Worm (Caenorhabditis elegans): Measurements from ENCODE around the gene cey-1.

The cey-1 gene

ce11 chrII:11055223-11055622 is 14.2 kb upstream of the cey-1 start, which contains the start of gene F45E10.2:
Gene F45E10.2, minus strand, starts transcription at chrII:11055323.
- no peak for TF ChIP-seq hmg-1.2 (GFP tag; IDR thresholded peaks at IDR 0.05)

DNA sequence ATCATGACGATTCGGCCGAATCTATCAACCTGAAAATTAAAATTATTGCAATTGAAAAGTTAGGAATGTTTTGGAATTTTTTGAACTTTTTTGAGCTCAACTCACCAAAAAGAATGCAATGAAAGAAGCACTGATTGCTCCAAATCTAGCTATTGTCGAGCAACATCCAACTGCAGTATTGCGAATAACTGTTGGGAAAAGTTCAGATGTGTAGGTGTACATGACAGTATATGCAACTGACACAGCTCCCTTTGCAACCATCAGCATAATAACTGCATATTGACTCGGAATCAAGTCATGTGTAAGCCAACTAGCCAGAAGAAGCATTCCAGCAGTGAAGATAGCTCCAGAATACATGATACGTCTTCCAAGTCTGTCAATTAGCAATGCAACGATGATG is 11.5 kb upstream of the cey-1 start:
- TF ChIP-seq ceh-27 (GFP tag; optimal IDR thresholded peaks at IDR 0.05) = no peak
- no peak for TF ChIP-seq F52B5.7 (tag; optimal IDR thresholded peaks at IDR 0.05)
- TF ChIP-seq hsf-1 (GFP tag; IDR thresholded peaks at IDR 0.05) = no peak
- TF ChIP-seq tbp1 (GFP tag; optimal IDR thresholded peaks at IDR 0.05) = no peak
- no peak for TF ChIP-seq nfyb-1 (GFP tag; IDR thresholded peaks at IDR 0.05)
- TF ChIP-seq athp-1 (tag; optimal IDR thresholded peaks at IDR 0.05) = no peak
- TF ChIP-seq egrh-3 (GFP tag; IDR thresholded peaks at IDR 0.05) = no peak
- TF ChIP-seq hlh-26 (GFP tag; conservative IDR thresholded peaks at IDR 0.05) = no peak
- TF ChIP-seq ztf-25 (GFP tag; IDR thresholded peaks at IDR 0.05) = no peak
- TF ChIP-seq ceh-40 (GFP tag; IDR thresholded peaks at IDR 0.05) = no peak
- no peak for TF ChIP-seq F49E8.2 (tag; optimal IDR thresholded peaks at IDR 0.05; ENCODE audit: insufficient read depth)

- TF ChIP-seq C17E4.6 (GFP tag; IDR thresholded peaks at IDR 0.05) = no peak
- TF ChIP-seq dox-1 (GFP tag; IDR thresholded peaks at IDR 0.05) = peak; percentile 53; the same call in 1 of the 2 replicates
- TF ChIP-seq nfya-2 (GFP tag; IDR thresholded peaks at IDR 0.05) = no peak
- peak; percentile 63 for TF ChIP-seq snpc-3.4 (tag; optimal IDR thresholded peaks at IDR 0.05)
- TF ChIP-seq T26A5.8 (tag; optimal IDR thresholded peaks at IDR 0.05) = no peak
- TF ChIP-seq zim-3 (tag; optimal IDR thresholded peaks at IDR 0.05) = no peak
- TF ChIP-seq Y67H2A.10 (GFP tag; conservative IDR thresholded peaks at IDR 0.05) = no peak
- TF ChIP-seq cebp-2 (GFP tag; IDR thresholded peaks at IDR 0.05) = no peak
- no peak for TF ChIP-seq snpc-4 (GFP tag; optimal IDR thresholded peaks at IDR 0.05)
- no peak for TF ChIP-seq snpc-4 (tag; optimal IDR thresholded peaks at IDR 0.05)
- no peak for TF ChIP-seq pha-4 (tag; optimal IDR thresholded peaks at IDR 0.05)
- TF ChIP-seq ceh-100 (GFP tag; IDR thresholded peaks at IDR 0.05) = peak; percentile 60
- TF ChIP-seq ccch-3 (GFP tag; optimal IDR thresholded peaks at IDR 0.05) = no peak
- TF ChIP-seq F22D6.2 (tag; optimal IDR thresholded peaks at IDR 0.05) = no peak
- TF ChIP-seq B0261.1 (tag; optimal IDR thresholded peaks at IDR 0.05) = no peak
- TF ChIP-seq let-526 (GFP tag; IDR thresholded peaks at IDR 0.05) = no peak
- TF ChIP-seq ekl-4 (GFP tag; IDR thresholded peaks at IDR 0.05) = 0 out of 2 replicates have a peak, but pooled peaks have one; percentile 41
- TF ChIP-seq ztf-26 (tag; optimal IDR thresholded peaks at IDR 0.05) = no peak
- no peak for TF ChIP-seq Y95B8A.8 (GFP tag; IDR thresholded peaks at IDR 0.05)
- no peak for TF ChIP-seq nfya-1 (tag; optimal IDR thresholded peaks at IDR 0.05; ENCODE audit: borderline replicate concordance, insufficient read depth)
- TF ChIP-seq rpc-1 (optimal IDR thresholded peaks at IDR 0.05) = no peak
- TF ChIP-seq rpc-1 (tag; optimal IDR thresholded peaks at IDR 0.05) = no peak
- TF ChIP-seq attf-6 (GFP tag; IDR thresholded peaks at IDR 0.05) = no peak
- no peak for TF ChIP-seq lin-35 (GFP tag; optimal IDR thresholded peaks at IDR 0.05)
- no peak for TF ChIP-seq egl-18 (GFP tag; IDR thresholded peaks at IDR 0.05)
- peak; percentile 45; the same call in 1 of the 2 replicates for TF ChIP-seq attf-3 (GFP tag; conservative IDR thresholded peaks at IDR 0.05)
- TF ChIP-seq dpff-1 (tag; optimal IDR thresholded peaks at IDR 0.05) = no peak
- no peak for TF ChIP-seq gei-17 (GFP tag; optimal IDR thresholded peaks at IDR 0.05)
- TF ChIP-seq F57A8.1 (GFP tag; optimal IDR thresholded peaks at IDR 0.05) = no peak
- no peak for TF ChIP-seq tbx-9 (tag; optimal IDR thresholded peaks at IDR 0.05; ENCODE audit: borderline replicate concordance)
- peak; percentile 27 for TF ChIP-seq tbp1 (GFP tag; optimal IDR thresholded peaks at IDR 0.05)
- no peak for TF ChIP-seq ztf-28 (GFP tag; IDR thresholded peaks at IDR 0.05)
- no peak for TF ChIP-seq hrde-1 (tag; optimal IDR thresholded peaks at IDR 0.05; ENCODE audit: borderline replicate concordance)
- TF ChIP-seq ceh-40 (GFP tag; IDR thresholded peaks at IDR 0.05) = no peak
- no peak for TF ChIP-seq unc-62 (GFP tag; optimal IDR thresholded peaks at IDR 0.05)
- no peak for TF ChIP-seq mel-28 (tag; optimal IDR thresholded peaks at IDR 0.05; ENCODE audit: borderline replicate concordance)
- TF ChIP-seq B0019.2 (GFP tag; conservative IDR thresholded peaks at IDR 0.05) = peak; percentile 82
Measured at ce11 chrII:11050678-11051077, 9.7 kb upstream of the cey-1 start.
